Fruit fly (Drosophila melanogaster) S2 (cell line): ENCODE measurements around the gene CG14329.

ENCODE experiments used
- CG8478 ChIP-seq: fragments of >200 bp; optimal IDR thresholded peaks from 2 replicates; lab custom pipeline; 2018
- CTCF ChIP-seq, 2 experiments: fragments of >200 bp; optimal IDR thresholded peaks; 2 replicates each; lab custom pipeline; 2018

DNA sequence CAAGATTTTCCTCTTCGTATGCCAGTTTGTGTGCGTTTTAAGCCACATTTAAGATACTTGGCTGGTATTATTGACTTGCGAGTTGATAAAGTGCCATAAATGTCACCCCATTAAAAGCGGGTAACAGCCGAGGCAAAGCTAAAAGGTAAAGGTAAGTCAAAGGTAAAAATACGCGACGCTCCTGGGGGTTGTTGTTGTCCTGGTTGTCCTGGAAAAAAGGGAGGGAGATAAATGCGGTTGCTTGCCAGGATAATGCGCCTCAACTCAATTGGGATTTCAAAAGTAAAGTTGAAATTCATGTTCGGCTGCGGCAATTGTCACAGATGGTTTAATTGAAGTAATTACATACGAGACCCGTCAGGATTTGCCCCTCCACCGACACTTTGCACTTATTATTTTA, 15.7 kb upstream of the CG14329 start:
- TF ChIP-seq CG8478: no peak
- no peak for TF ChIP-seq CTCF (optimal IDR thresholded peaks at IDR 0.05; lab: Kevin White, UChicago)
